Fruit fly (Drosophila melanogaster) whole organism, wandering third instar larva: ENCODE results near the gene CG10462.

Experiments
- Abd-B ChIP-seq: fragments of >200 bp; optimal IDR thresholded peaks from 2 replicates; lab custom pipeline; 2017; ENCODE audit warnings: missing biosample characterization, missing genetic modification characterization
- CG32264 ChIP-seq: fragments of 200-800 bp; sonication (Bioruptor generic); optimal IDR thresholded peaks from 2 replicates; lab custom pipeline; 2016; ENCODE audit warnings: missing biosample characterization, missing genetic modification characterization
- Hnf4 ChIP-seq: fragments of 200-800 bp; sonication (Bioruptor generic); optimal IDR thresholded peaks from 2 replicates; lab custom pipeline; 2016; ENCODE audit warnings: missing biosample characterization, mild to moderate bottlenecking, missing genetic modification characterization
- Jra ChIP-seq: sonication (Bioruptor generic); optimal IDR thresholded peaks from 2 replicates; lab custom pipeline; 2016; ENCODE audit warnings: missing biosample characterization, missing genetic modification characterization
- ey ChIP-seq: fragments of 200-800 bp; sonication (Bioruptor generic); optimal IDR thresholded peaks from 2 replicates; lab custom pipeline; 2016; ENCODE audit warnings: missing biosample characterization, missing genetic modification characterization
- pan ChIP-seq: fragments of >200 bp; optimal IDR thresholded peaks from 2 replicates; lab custom pipeline; 2017
- psq ChIP-seq: fragments of 200-800 bp; sonication (Bioruptor generic); optimal IDR thresholded peaks from 3 replicates; lab custom pipeline; 2017; ENCODE audit warnings: missing biosample characterization, mild to moderate bottlenecking, missing genetic modification characterization, moderate library complexity
- usp ChIP-seq: fragments of >200 bp; optimal IDR thresholded peaks from 2 replicates; lab custom pipeline; 2017; ENCODE audit warnings: missing biosample characterization, missing genetic modification characterization

DNA sequence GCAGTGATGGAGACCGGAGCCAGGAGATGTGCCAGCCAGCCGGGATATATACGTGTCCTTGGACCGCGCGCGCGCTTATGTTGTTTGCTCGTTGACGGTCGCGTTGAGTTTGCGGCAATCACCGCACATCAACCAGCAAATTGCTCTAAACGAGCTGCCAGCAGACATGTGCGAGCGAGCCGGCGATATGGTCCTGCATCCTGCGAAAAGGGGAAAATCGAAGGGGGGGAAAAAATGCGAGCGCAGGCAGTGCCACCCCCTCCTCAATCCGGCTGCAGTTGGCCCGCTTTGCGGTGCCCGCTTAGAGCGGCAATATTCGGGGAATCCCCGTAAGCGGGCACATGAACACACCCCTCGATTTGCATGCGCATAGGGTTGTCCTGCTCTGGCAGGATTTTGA, 33.2 kb upstream of the CG10462 start, which contains the start of gene bsh:
- TF ChIP-seq psq (GFP tag; lab: Kevin White, UChicago) = no peak
- no peak for TF ChIP-seq Hnf4 (GFP tag; lab: Kevin White, UChicago)
- TF ChIP-seq ey (GFP tag; lab: Kevin White, UChicago) = no peak
- no peak for TF ChIP-seq pan
- TF ChIP-seq Jra (GFP tag; lab: Kevin White, UChicago) = no peak
- TF ChIP-seq Abd-B (GFP tag; lab: Kevin White, UChicago) = no peak
- no peak for TF ChIP-seq usp (GFP tag; lab: Kevin White, UChicago)
- TF ChIP-seq CG32264 = no peak
